Worm (Caenorhabditis elegans): Measurements from ENCODE around the gene F32D1.8.

F32D1.8 gene

ce11 chrV:4407519-4407918 is 30.0 kb upstream of the F32D1.8 start, which contains the start of gene nhr-118:
TSS of gene nhr-118 (plus strand) at chrV:4407819.
- TF ChIP-seq ceh-24 (tag; optimal IDR thresholded peaks at IDR 0.05) (no peak), eyg-1 (tag; optimal IDR thresholded peaks at IDR 0.05) (no peak), nhr-11 (tag; optimal IDR thresholded peaks at IDR 0.05) (no peak), npax-4 (tag; optimal IDR thresholded peaks at IDR 0.05) (no peak), tbx-7 (tag; optimal IDR thresholded peaks at IDR 0.05) (no peak), ahr-1 (tag; optimal IDR thresholded peaks at IDR 0.05) (no peak), hlh-6 (tag; optimal IDR thresholded peaks at IDR 0.05) (no peak), ets-4 (tag; optimal IDR thresholded peaks at IDR 0.05) (no peak), sox-4 (tag; optimal IDR thresholded peaks at IDR 0.05) (no peak), ceh-31 (tag; optimal IDR thresholded peaks at IDR 0.05) (no peak), Y22D7AL.16 (tag; optimal IDR thresholded peaks at IDR 0.05) (no peak), ceh-30 (tag; optimal IDR thresholded peaks at IDR 0.05) (no peak), madf-2 (tag; optimal IDR thresholded peaks at IDR 0.05) (no peak), T23F11.4 (GFP tag; optimal IDR thresholded peaks at IDR 0.05) (no peak)

- TF ChIP-seq pha-2 (tag; optimal IDR thresholded peaks at IDR 0.05) (no peak), fkh-10 (GFP tag; optimal IDR thresholded peaks at IDR 0.05) (no peak), C38D4.7 (GFP tag; optimal IDR thresholded peaks at IDR 0.05) (no peak), ama-1 (optimal IDR thresholded peaks at IDR 0.05) (no peak), eyg-1 (tag; optimal IDR thresholded peaks at IDR 0.05) (no peak), zip-5 (tag; optimal IDR thresholded peaks at IDR 0.05) (no peak), ceh-30 (tag; optimal IDR thresholded peaks at IDR 0.05) (no peak)
Observed at ce11 chrV:4401865-4402264, 24.3 kb upstream of the F32D1.8 start, which contains the start of gene F13A2.5. TSS of gene F13A2.5 (minus strand) at chrV:4401965.

ce11 chrV:4400118-4400517 is 22.6 kb upstream of the F32D1.8 start, which contains the start of gene F13A2.4:
TSS of gene F13A2.4 (minus strand) at chrV:4400218.
- TF ChIP-seq K02D7.2 (tag; optimal IDR thresholded peaks at IDR 0.05) (no peak), ceh-18 (tag; optimal IDR thresholded peaks at IDR 0.05) (no peak), F13H6.1 (tag; optimal IDR thresholded peaks at IDR 0.05) (no peak), ttx-3 (tag; optimal IDR thresholded peaks at IDR 0.05) (no peak), npax-4 (tag; optimal IDR thresholded peaks at IDR 0.05) (no peak), nhr-232 (tag; optimal IDR thresholded peaks at IDR 0.05) (no peak), pag-3 (tag; optimal IDR thresholded peaks at IDR 0.05; ENCODE audit: borderline replicate concordance) (no peak), odd-2 (tag; optimal IDR thresholded peaks at IDR 0.05) (no peak), ahr-1 (tag; optimal IDR thresholded peaks at IDR 0.05) (no peak), C38D4.7 (GFP tag; optimal IDR thresholded peaks at IDR 0.05) (no peak)

ce11 chrV:4398884-4399283 is 21.4 kb upstream of the F32D1.8 start:
- no peak for TF ChIP-seq unc-42 (tag; optimal IDR thresholded peaks at IDR 0.05)
- no peak for TF ChIP-seq npax-4 (tag; optimal IDR thresholded peaks at IDR 0.05)
- TF ChIP-seq fkh-10 (GFP tag; optimal IDR thresholded peaks at IDR 0.05): no peak
- TF ChIP-seq ceh-48 (tag; optimal IDR thresholded peaks at IDR 0.05): no peak
- no peak for TF ChIP-seq hlh-6 (tag; optimal IDR thresholded peaks at IDR 0.05)
- TF ChIP-seq odd-2 (tag; optimal IDR thresholded peaks at IDR 0.05): no peak

- TF ChIP-seq fkh-10 (GFP tag; optimal IDR thresholded peaks at IDR 0.05) (no peak), hlh-8 (tag; optimal IDR thresholded peaks at IDR 0.05) (no peak), ztf-16 (tag; optimal IDR thresholded peaks at IDR 0.05) (no peak), ceh-14 (tag; optimal IDR thresholded peaks at IDR 0.05) (no peak), sdc-2 (tag; optimal IDR thresholded peaks at IDR 0.05) (no peak), nfya-1 (tag; optimal IDR thresholded peaks at IDR 0.05) (no peak), pqm-1 (tag; optimal IDR thresholded peaks at IDR 0.05) (no peak), syd-9 (tag; optimal IDR thresholded peaks at IDR 0.05) (no peak), ceh-48 (tag; optimal IDR thresholded peaks at IDR 0.05) (no peak), unc-55 (GFP tag; optimal IDR thresholded peaks at IDR 0.05) (no peak), lin-11 (tag; optimal IDR thresholded peaks at IDR 0.05) (no peak), fax-1 (tag; optimal IDR thresholded peaks at IDR 0.05) (no peak), pha-4 (tag; optimal IDR thresholded peaks at IDR 0.05) (no peak), npax-4 (tag; optimal IDR thresholded peaks at IDR 0.05) (no peak), dmd-4 (tag; optimal IDR thresholded peaks at IDR 0.05; ENCODE audit: borderline replicate concordance) (no peak), ttx-3 (tag; optimal IDR thresholded peaks at IDR 0.05) (no peak)
Observed at ce11 chrV:4398127-4398526, 20.6 kb upstream of the F32D1.8 start.
